Fruit fly (Drosophila melanogaster) whole organism, prepupa: ENCODE data around the gene Jon65Aii.

Source experiments
- Blimp-1 ChIP-seq: fragments of 200-800 bp; sonication (Bioruptor generic); optimal IDR thresholded peaks from 3 replicates; lab custom pipeline; 2017; ENCODE audit warnings: missing biosample characterization, missing genetic modification characterization, mild to moderate bottlenecking, moderate library complexity, missing genetic modification reagents
- CG15336 ChIP-seq: fragments of 200-800 bp; sonication (Bioruptor generic); IDR thresholded peaks from 2 replicates; pipeline ENCODE4 v1.3.6; 2022; ENCODE audit warnings: missing biosample characterization, missing genetic modification characterization
- CG1621 ChIP-seq: fragments of 200-800 bp; sonication (Bioruptor generic); optimal IDR thresholded peaks from 3 replicates; lab custom pipeline; 2018; ENCODE audit warnings: missing biosample characterization, mild to moderate bottlenecking, missing genetic modification characterization
- CG7368 ChIP-seq: fragments of 200-800 bp; sonication (Bioruptor generic); optimal IDR thresholded peaks from 3 replicates; lab custom pipeline; 2016; ENCODE audit warnings: missing biosample characterization, missing genetic modification characterization
- CG8319 ChIP-seq: fragments of 200-800 bp; sonication (Bioruptor generic); optimal IDR thresholded peaks from 3 replicates; lab custom pipeline; 2016; ENCODE audit warnings: missing biosample characterization, missing genetic modification characterization
- Eip78C ChIP-seq: fragments of 200-800 bp; sonication (Bioruptor generic); peaks from one replicate; lab custom pipeline; 2016; ENCODE audit warnings: missing biosample characterization, missing genetic modification characterization
- Gug ChIP-seq: fragments of 200-800 bp; sonication (Bioruptor generic); IDR thresholded peaks from 2 replicates; pipeline ENCODE4 v1.3.6; 2022; ENCODE audit warnings: missing biosample characterization, missing genetic modification characterization
- Hr39 ChIP-seq: fragments of 200-800 bp; sonication (Bioruptor generic); optimal IDR thresholded peaks from 2 replicates; lab custom pipeline; 2016; ENCODE audit warnings: missing biosample characterization, missing genetic modification characterization
- Lpt ChIP-seq: fragments of 200-800 bp; sonication (Bioruptor generic); optimal IDR thresholded peaks from 3 replicates; lab custom pipeline; 2016; ENCODE audit warnings: missing biosample characterization, missing genetic modification characterization

DNA sequence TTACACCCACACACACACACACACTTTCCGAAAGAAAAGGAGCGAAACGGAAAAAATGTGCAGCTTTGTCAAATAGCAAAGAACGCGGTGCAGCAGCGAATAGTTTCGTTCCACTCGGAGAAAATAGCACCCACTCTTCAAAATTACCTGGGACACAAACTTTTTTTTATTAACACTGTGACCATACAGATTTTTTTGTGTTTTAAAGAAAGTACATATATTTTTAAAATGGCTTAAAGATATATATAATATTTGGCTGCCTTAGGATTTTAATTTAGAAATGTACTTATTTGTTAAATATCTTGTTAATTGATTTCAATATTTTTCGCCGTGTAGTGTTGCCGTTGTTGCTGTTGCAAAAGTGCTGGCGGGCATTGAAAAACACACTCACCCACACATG lies 32.3 kb downstream of the Jon65Aii start:
- no peak for TF ChIP-seq Lpt (GFP tag; lab: Kevin White, UChicago)
- TF ChIP-seq CG7368: no peak
- no peak for TF ChIP-seq Blimp-1
- TF ChIP-seq CG8319 (GFP tag; lab: Kevin White, UChicago): no peak
- TF ChIP-seq CG15336: peak; percentile 75
- TF ChIP-seq CG1621: no peak
- TF ChIP-seq Eip78C: peak; percentile 82
- peak; percentile 45 for TF ChIP-seq Gug
- no peak for TF ChIP-seq Hr39 (GFP tag; lab: Kevin White, UChicago)
